Fruit fly (Drosophila melanogaster) whole organism, embryonic: ENCODE results near the gene schlank.

Experiments
- CG13287 ChIP-seq: fragments of 200-800 bp; sonication (Bioruptor generic); IDR thresholded peaks from 2 replicates; pipeline ENCODE4 v1.3.6; 2022; ENCODE audit warnings: missing biosample characterization, missing genetic modification characterization; ENCODE audit not compliant: partially characterized antibody
- CG4854 ChIP-seq: fragments of 200-800 bp; sonication (Bioruptor generic); optimal IDR thresholded peaks from 2 replicates; lab custom pipeline; 2016; ENCODE audit warnings: missing biosample characterization, missing genetic modification characterization, inconsistent platforms
- Hr78 ChIP-seq, 2 experiments: fragments of 200-800 bp in 1 of 2; fragments of >200 bp in 1 of 2; sonication (Bioruptor generic) in 1 of 2; optimal IDR thresholded peaks; 2 replicates each; lab custom pipeline; 2017 to 2019; ENCODE audit warnings: missing biosample characterization in 2 of 2, missing genetic modification characterization in 2 of 2, mild to moderate bottlenecking in 1 of 2, moderate library complexity in 1 of 2
- hb ChIP-seq: fragments of 200-800 bp; sonication (Bioruptor generic); IDR thresholded peaks from 3 replicates; pipeline ENCODE4 v1.3.6; 2022; ENCODE audit warnings: missing biosample characterization, missing genetic modification characterization; ENCODE audit not compliant: partially characterized antibody
- lola ChIP-seq, 3 experiments: fragments of >200 bp in 2 of 3; fragments of 200-800 bp in 1 of 3; sonication (Bioruptor generic) in 1 of 3; optimal IDR thresholded peaks; 2 replicates each; lab custom pipeline; 2017 to 2019; ENCODE audit warnings: missing biosample characterization in 3 of 3, missing genetic modification characterization in 3 of 3, mild to moderate bottlenecking in 1 of 3, moderate library complexity in 1 of 3

DNA sequence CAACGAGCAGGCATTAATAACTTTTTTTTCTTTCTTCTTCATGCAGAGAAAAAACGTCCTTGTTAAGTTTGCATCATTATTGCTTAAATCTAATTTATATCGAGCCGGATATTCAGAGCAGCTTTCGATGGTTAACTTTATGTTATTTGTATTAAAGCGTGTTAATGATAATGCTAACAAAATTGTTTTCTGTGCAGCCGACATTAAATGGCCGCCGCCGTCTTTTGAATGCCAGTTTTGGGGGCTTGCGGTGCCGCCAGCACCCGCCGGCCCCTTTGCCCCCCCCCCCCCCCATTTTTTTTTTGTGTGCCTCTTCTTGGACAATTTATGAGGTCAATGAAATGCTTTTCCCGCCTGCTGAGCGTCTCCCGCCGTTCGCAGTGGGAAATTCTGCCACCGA lies 44.5 kb upstream of the schlank start:
- no peak for TF ChIP-seq CG4854
- no peak for TF ChIP-seq lola (GFP tag; optimal IDR thresholded peaks at IDR 0.05; lab: Kevin White, UChicago)
- TF ChIP-seq Hr78 (GFP tag; optimal IDR thresholded peaks at IDR 0.05; lab: Kevin White, UChicago), result no peak
- no peak for TF ChIP-seq hb
- TF ChIP-seq CG13287, result no peak
